Worm (Caenorhabditis elegans) whole organism, mixed stage, embryonic: ENCODE measurements around the gene ZK287.4.

Experiments
- lsy-2 ChIP-seq: fragments of 150-350 bp; optimal IDR thresholded peaks from 2 replicates; lab custom pipeline; 2014; ENCODE audit warnings: missing biosample characterization, missing genetic modification characterization
- nhr-12 ChIP-seq: fragments of 150-350 bp; optimal IDR thresholded peaks from 2 replicates; lab custom pipeline; 2014; ENCODE audit warnings: missing biosample characterization, missing genetic modification characterization
- nhr-237 ChIP-seq: fragments of 150-350 bp; optimal IDR thresholded peaks from 2 replicates; lab custom pipeline; 2014; ENCODE audit warnings: missing biosample characterization, missing genetic modification characterization
- pha-4 ChIP-seq: fragments of 150-350 bp; optimal IDR thresholded peaks from 2 replicates; lab custom pipeline; 2018; ENCODE audit warnings: missing biosample characterization, missing genetic modification reagents, missing genetic modification characterization
- snpc-4 ChIP-seq: fragments of 150-350 bp; optimal IDR thresholded peaks from 2 replicates; lab custom pipeline; 2014; ENCODE audit warnings: missing biosample characterization, missing genetic modification characterization

ce11 chrV:9672495-9672894, 13.0 kb downstream of the ZK287.4 start:
- TF ChIP-seq lsy-2 (tag; lab: Kevin White, UChicago) (no peak), nhr-12 (tag; lab: Kevin White, UChicago) (no peak), pha-4 (tag; lab: Kevin White, UChicago) (no peak), snpc-4 (tag; lab: Kevin White, UChicago) (no peak), nhr-237 (tag; lab: Kevin White, UChicago) (no peak)
